Fruit fly (Drosophila melanogaster) ovary, adult (tissue): ENCODE measurements around the gene CG3071.

ENCODE experiments used
- CG17801 ChIP-seq: fragments of 200-800 bp; optimal IDR thresholded peaks from 2 replicates; lab custom pipeline; 2019; ENCODE audit warnings: missing biosample characterization, mild to moderate bottlenecking, missing genetic modification characterization, moderate library complexity; ENCODE audit not compliant: partially characterized antibody

CG3071 gene

dm6 chrX:2262511-2262910 lies at the start of gene CG3071, which contains the start of gene temp:
CG3071 (plus strand) TSS chrX:2262837.
temp (minus strand) TSS chrX:2262515.
- TF ChIP-seq CG17801 (GFP tag; lab: Kevin White, UChicago), result peak; percentile 16

dm6 chrX:2213759-2214406 lies 48.8 kb upstream of the CG3071 start, which contains the start of gene SmydA-8:
SmydA-8 (minus strand) TSS chrX:2213809.
- peak; percentile 32 for TF ChIP-seq CG17801 (GFP tag; lab: Kevin White, UChicago)

- TF ChIP-seq CG17801 (GFP tag; lab: Kevin White, UChicago), result no peak
Measured at dm6 chrX:2218455-2218854, 44.2 kb upstream of the CG3071 start.

DNA sequence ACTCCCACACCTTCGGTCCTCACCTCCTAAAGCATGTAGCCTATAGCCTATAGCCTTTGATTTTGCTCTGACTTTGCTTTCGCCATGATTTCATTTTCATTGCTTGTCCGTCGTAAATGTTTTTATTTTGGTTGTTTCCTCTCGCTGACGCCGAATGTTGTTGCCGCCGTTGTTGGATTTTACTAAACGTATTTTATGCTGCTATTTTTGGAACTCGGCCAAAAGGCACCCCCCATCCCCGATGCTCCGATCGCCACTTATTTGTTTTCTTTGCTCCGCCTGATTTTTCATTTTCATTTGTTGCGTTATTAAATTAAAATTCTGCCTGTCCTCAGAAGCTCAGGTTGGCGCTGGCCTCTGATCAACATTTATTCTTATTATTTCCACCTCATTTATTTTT lies 43.4 kb upstream of the CG3071 start:
- no peak for TF ChIP-seq CG17801 (GFP tag; lab: Kevin White, UChicago)

DNA sequence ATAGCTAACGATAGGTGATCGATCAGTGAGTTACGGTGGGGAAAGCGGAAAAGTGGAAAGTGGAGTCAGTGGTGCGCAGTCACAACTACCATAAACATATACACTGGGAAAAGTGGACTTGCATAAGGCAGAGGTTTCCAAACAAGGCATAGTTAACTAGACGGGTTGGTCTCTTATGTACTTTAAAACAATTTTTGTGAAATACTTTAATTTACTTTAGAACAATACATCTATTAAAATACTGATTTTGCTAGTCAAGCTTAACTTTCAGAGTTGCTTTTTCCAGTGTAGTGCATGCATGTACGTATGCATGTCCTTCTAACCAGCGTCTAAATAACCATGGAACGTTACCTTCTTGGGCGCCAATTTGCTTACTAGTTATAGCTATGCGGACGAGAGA lies 42.7 kb upstream of the CG3071 start:
- no peak for TF ChIP-seq CG17801 (GFP tag; lab: Kevin White, UChicago)

DNA sequence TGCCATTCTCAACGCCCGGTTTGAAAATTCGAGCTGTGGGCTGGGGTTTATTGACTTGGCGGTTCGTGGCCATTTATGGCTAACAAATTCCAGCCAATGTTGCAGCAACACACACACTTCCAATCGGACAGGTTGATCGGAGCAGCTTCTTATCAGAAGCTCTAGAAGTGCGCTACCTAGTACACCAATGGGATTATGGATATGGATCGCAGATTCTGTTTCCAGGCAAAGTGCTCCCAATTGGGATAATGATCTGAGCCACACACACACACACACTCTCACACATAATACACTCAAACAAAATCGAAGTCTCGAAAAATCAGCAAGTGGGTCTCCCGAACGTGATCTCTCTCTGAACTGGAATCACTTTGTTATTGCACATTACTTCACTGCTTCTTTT lies 41.0 kb upstream of the CG3071 start:
- no peak for TF ChIP-seq CG17801 (GFP tag; lab: Kevin White, UChicago)

- peak; percentile 97 for TF ChIP-seq CG17801 (GFP tag; lab: Kevin White, UChicago)
Measured at dm6 chrX:2222181-2222790, 40.4 kb upstream of the CG3071 start, which contains the start of gene Vinc. Vinc (minus strand) TSS chrX:2222567.

DNA sequence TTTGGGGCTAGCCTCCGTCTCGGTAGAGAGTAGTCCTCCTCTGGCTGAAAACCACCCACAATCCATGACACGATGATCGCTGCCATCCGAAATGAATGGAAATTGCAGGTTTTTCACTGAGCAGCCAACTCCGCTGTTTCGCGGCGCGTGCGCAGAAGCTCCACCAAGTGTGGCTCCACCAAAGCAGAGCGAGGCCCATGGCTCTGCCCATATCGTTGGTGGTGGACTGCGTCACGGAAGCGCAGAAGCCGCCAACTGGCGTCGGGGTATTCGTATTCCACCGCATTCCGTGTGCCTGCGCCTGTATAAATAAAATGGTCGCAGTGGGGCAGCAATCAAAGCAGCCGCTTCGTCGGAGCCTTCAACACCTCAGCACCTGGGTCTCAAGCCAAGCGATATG lies 39.2 kb upstream of the CG3071 start, which contains the start of gene CG14052:
CG14052 (plus strand) TSS at position 301 of the 400 bp plus-strand sequence.
- no peak for TF ChIP-seq CG17801 (GFP tag; lab: Kevin White, UChicago)

DNA sequence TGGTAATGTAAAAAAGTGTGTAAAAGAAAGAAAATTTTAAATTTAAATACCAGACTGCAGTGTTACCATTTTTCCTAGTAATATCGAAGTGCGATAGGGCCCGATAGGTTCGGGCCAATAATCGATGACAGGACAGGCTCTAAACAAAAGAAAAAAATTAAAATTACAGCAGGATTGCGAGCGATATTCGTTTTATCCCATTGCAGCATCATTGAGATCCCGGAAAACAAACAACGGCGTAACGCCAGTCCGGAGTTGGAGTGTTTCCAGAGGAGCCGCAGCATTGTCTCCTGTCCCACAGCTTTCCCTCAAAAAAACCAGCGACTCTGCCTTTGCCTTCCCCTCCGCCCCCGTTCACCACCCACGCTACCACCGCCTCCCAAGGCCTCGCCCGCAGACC lies 37.5 kb upstream of the CG3071 start, which contains the start of gene pcx:
pcx (plus strand) TSS at position 159 of the 400 bp plus-strand sequence.
- TF ChIP-seq CG17801 (GFP tag; lab: Kevin White, UChicago), result no peak

DNA sequence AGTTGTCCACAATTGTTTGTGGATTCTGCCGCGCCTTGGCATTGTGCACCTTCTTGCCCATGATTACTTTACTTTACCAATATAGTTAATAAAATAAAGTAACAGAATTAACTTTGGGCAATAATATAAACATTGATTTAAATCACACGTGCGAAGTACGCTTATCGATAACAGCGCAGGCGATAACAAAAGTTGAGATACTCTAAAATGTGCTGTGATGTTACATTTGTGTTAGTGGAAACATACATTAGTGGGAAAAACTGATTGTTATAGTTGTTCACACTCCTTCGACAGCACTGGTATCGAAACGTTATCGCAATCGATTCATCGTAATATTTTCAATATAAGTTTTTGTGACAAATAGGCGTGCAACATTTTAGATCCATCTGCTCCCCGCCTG lies 20.8 kb upstream of the CG3071 start, which contains the start of gene kz:
kz (minus strand) TSS at position 194 of the 400 bp plus-strand sequence.
- no peak for TF ChIP-seq CG17801 (GFP tag; lab: Kevin White, UChicago)

DNA sequence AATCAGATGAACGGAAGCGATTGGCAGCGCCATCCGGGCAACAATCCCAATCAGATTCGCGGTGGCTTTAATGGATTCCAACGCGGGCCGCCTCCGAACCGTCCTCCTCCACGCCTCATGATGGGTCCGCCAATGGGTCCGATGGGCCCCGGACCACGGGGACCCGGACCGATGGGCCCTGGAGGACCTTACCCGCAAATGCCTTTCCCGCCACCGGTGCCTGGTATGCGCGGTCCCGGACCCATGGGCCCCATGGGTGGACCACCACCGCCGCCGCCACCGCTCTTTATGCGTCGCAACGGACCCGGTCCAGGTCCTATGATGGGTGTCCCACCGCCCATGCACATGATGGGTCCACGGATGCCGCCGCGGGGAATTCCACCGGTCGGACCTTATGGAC lies 19.7 kb upstream of the CG3071 start:
- no peak for TF ChIP-seq CG17801 (GFP tag; lab: Kevin White, UChicago)

- no peak for TF ChIP-seq CG17801 (GFP tag; lab: Kevin White, UChicago)
Measured at dm6 chrX:2244753-2245152, 17.9 kb upstream of the CG3071 start.

DNA sequence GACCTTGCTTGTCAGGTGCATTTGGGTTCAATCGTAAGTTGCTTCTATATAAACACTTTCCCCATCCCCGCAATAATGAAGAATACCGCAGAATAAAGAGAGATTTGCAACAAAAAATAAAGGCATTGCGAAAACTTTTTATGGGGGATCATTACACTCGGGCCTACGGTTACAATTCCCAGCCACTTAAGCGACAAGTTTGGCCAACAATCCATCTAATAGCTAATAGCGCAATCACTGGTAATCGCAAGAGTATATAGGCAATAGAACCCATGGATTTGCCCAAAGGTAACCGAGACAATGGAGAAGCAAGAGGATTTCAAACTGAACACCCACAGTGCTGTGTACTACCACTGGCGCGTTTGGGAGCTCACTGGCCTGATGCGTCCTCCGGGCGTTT lies 16.7 kb upstream of the CG3071 start, which contains the start of gene Or2a:
Or2a (plus strand) TSS at position 301 of the 400 bp plus-strand sequence.
- no peak for TF ChIP-seq CG17801 (GFP tag; lab: Kevin White, UChicago)

- no peak for TF ChIP-seq CG17801 (GFP tag; lab: Kevin White, UChicago)
Measured at dm6 chrX:2249763-2250162, 12.9 kb upstream of the CG3071 start, which contains the start of gene crn. crn (minus strand) TSS chrX:2249983.

dm6 chrX:2251688-2252087 lies 10.9 kb upstream of the CG3071 start, which contains the start of gene CG3191:
CG3191 (minus strand) TSS chrX:2251993.
- no peak for TF ChIP-seq CG17801 (GFP tag; lab: Kevin White, UChicago)
